Fruit fly (Drosophila melanogaster): Measurements from ENCODE around the gene TwdlX.
A peak's percentile ranks its signal among the peaks of the same experiment; 100 is the strongest.

DNA sequence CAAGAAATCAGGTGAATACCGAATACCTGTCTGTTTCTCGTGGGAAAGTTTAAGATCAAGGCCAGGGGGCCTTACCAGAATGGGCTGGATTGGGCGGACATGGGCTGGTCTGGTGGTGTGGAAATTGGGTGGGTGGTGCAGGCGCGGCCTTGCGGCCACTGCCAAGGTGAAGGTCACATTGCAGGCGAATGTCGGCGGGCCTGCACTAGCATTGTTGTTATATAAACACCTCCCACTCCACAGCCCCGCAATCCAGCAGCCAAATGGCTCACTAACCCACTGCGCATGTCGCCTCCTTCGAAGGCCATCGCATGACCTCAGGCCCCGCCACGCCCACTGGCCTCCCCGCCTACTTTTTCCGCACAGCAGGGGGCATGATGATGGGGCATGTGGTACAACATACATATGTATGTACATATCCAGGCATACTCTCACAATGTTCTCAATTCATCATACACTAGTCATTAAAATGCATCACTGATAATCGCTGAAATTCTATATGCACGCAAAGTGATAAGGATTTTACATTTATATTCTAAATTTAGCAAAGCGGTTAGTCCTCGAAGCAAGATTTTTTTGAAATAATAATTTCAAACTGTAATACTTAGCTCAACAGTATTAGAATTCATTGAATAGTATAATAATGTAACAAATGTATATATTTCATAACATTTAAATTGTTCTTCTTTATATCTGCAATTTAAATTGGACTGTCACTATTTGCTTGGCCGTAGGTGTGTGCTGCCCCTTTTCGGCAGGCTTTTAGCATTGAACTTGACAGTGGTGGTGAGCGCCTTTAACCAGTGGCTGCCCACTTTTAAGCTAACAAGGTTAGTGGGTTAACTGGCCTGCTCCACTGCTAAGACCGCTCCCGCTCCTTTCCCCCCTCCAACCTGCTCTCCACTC is 34.0 kb upstream of the TwdlX start:
- TF ChIP-seq gl (tag; optimal IDR thresholded peaks at IDR 0.05) = no peak
- TF ChIP-seq rn (GFP tag; IDR thresholded peaks at IDR 0.05) = no peak
- peak; percentile 39 for TF ChIP-seq CG8301 (tag; optimal IDR thresholded peaks at IDR 0.05)
- no peak for TF ChIP-seq CG9948 (tag; optimal IDR thresholded peaks at IDR 0.05)
- TF ChIP-seq CG14655 (GFP tag; optimal IDR thresholded peaks at IDR 0.05) = peak; percentile 16
- no peak for TF ChIP-seq CG13204 (GFP tag; optimal IDR thresholded peaks at IDR 0.05)
- TF ChIP-seq CG17806 (tag; optimal IDR thresholded peaks at IDR 0.05) = no peak
- TF ChIP-seq Pif1B (GFP tag; optimal IDR thresholded peaks at IDR 0.05) = no peak
- TF ChIP-seq CG32121 (GFP tag; IDR thresholded peaks at IDR 0.05) = no peak
- no peak for TF ChIP-seq CG10348 (GFP tag; IDR thresholded peaks at IDR 0.05)
